Fruit fly (Drosophila melanogaster) whole organism, embryonic: ENCODE measurements around the gene NT1.

Experiments used
- Asciz ChIP-seq: fragments of 200-800 bp; sonication (Bioruptor generic); optimal IDR thresholded peaks from 2 replicates; lab custom pipeline; 2017; ENCODE audit warnings: missing biosample characterization, mild to moderate bottlenecking, missing genetic modification characterization, missing genetic modification reagents
- CG1024 ChIP-seq: fragments of 200-800 bp; sonication (Bioruptor generic); IDR thresholded peaks from 2 replicates; pipeline ENCODE4 v1.3.6; 2022; ENCODE audit warnings: missing biosample characterization, missing genetic modification characterization
- CG10543 ChIP-seq: fragments of 200-800 bp; sonication (Bioruptor generic); optimal IDR thresholded peaks from 3 replicates; lab custom pipeline; 2017; ENCODE audit warnings: missing biosample characterization, mild to moderate bottlenecking, missing genetic modification characterization, moderate library complexity
- CG10959 ChIP-seq: fragments of 200-800 bp; sonication (Bioruptor generic); IDR thresholded peaks from 2 replicates; pipeline ENCODE4 v1.3.6; 2022; ENCODE audit warnings: missing biosample characterization, missing genetic modification characterization
- CG11398 ChIP-seq: fragments of 200-800 bp; sonication (Bioruptor generic); optimal IDR thresholded peaks from 2 replicates; lab custom pipeline; 2016; ENCODE audit warnings: missing biosample characterization, missing genetic modification characterization
- CG11504 ChIP-seq: fragments of 200-800 bp; sonication (Bioruptor generic); optimal IDR thresholded peaks from 3 replicates; lab custom pipeline; 2019; ENCODE audit warnings: missing biosample characterization, mild to moderate bottlenecking, missing genetic modification characterization, moderate library complexity
- CG12155 ChIP-seq: fragments of 200-800 bp; sonication (Bioruptor generic); optimal IDR thresholded peaks from 3 replicates; lab custom pipeline; 2016; ENCODE audit warnings: missing biosample characterization, missing genetic modification characterization
- CG13424 ChIP-seq: fragments of 200-800 bp; sonication (Bioruptor generic); optimal IDR thresholded peaks from 2 replicates; lab custom pipeline; 2019; ENCODE audit warnings: missing biosample characterization, mild to moderate bottlenecking, missing genetic modification characterization, moderate library complexity
- CG13775 ChIP-seq: fragments of 200-800 bp; sonication (Bioruptor generic); optimal IDR thresholded peaks from 3 replicates; lab custom pipeline; 2017; ENCODE audit warnings: missing biosample characterization, mild to moderate bottlenecking, missing genetic modification characterization
- CG16779 ChIP-seq: fragments of 200-800 bp; sonication (Bioruptor generic); IDR thresholded peaks from 2 replicates; pipeline ENCODE4 v1.3.6; 2022; ENCODE audit warnings: missing biosample characterization, missing genetic modification characterization
- CG16863 ChIP-seq: fragments of 200-800 bp; sonication (Bioruptor generic); optimal IDR thresholded peaks from 3 replicates; lab custom pipeline; 2016; ENCODE audit warnings: missing biosample characterization, missing genetic modification characterization
- CG17568 ChIP-seq: fragments of 200-800 bp; sonication (Bioruptor generic); optimal IDR thresholded peaks from 2 replicates; lab custom pipeline; 2018; ENCODE audit warnings: missing biosample characterization, mild to moderate bottlenecking, missing genetic modification characterization, moderate library complexity
- CG17802 ChIP-seq: fragments of 200-800 bp; sonication (Bioruptor generic); optimal IDR thresholded peaks from 2 replicates; lab custom pipeline; 2018; ENCODE audit warnings: missing biosample characterization, mild to moderate bottlenecking, missing genetic modification characterization, moderate library complexity
- CG17912 ChIP-seq: fragments of 200-800 bp; sonication (Bioruptor generic); optimal IDR thresholded peaks from 2 replicates; lab custom pipeline; 2018; ENCODE audit warnings: missing biosample characterization, mild to moderate bottlenecking, missing genetic modification characterization
- CG31224 ChIP-seq: fragments of 200-800 bp; sonication (Bioruptor generic); IDR thresholded peaks from 2 replicates; pipeline ENCODE4 v1.3.6; 2022; ENCODE audit warnings: missing biosample characterization, missing genetic modification characterization
- CG3281 ChIP-seq: fragments of 200-800 bp; sonication (Bioruptor generic); optimal IDR thresholded peaks from 3 replicates; lab custom pipeline; 2017; ENCODE audit warnings: missing biosample characterization, mild to moderate bottlenecking, missing genetic modification characterization
- CG3838 ChIP-seq: fragments of 200-800 bp; sonication (Bioruptor generic); optimal IDR thresholded peaks from 3 replicates; lab custom pipeline; 2016; ENCODE audit warnings: missing biosample characterization, missing genetic modification characterization
- CG4328 ChIP-seq: fragments of 200-800 bp; sonication (Bioruptor generic); optimal IDR thresholded peaks from 3 replicates; lab custom pipeline; 2017; ENCODE audit warnings: missing biosample characterization, missing genetic modification reagents, missing genetic modification characterization
- CG7372 ChIP-seq: fragments of 200-800 bp; sonication (Bioruptor generic); IDR thresholded peaks from 2 replicates; pipeline ENCODE4 v1.3.6; 2022; ENCODE audit warnings: missing biosample characterization, missing genetic modification characterization
- CG7745 ChIP-seq: fragments of 200-800 bp; sonication (Bioruptor generic); optimal IDR thresholded peaks from 2 replicates; lab custom pipeline; 2018; ENCODE audit warnings: missing biosample characterization, mild to moderate bottlenecking, missing genetic modification characterization, moderate library complexity
- CG8924 ChIP-seq: fragments of 200-800 bp; optimal IDR thresholded peaks from 3 replicates; lab custom pipeline; 2019; ENCODE audit warnings: missing biosample characterization, mild to moderate bottlenecking, missing genetic modification characterization, moderate library complexity
- CG8944 ChIP-seq: fragments of 200-800 bp; sonication (Bioruptor generic); optimal IDR thresholded peaks from 3 replicates; lab custom pipeline; 2016; ENCODE audit warnings: missing biosample characterization, missing genetic modification characterization
- CG9817 ChIP-seq: fragments of 200-800 bp; sonication (Bioruptor generic); optimal IDR thresholded peaks from 2 replicates; lab custom pipeline; 2018; ENCODE audit warnings: missing biosample characterization, mild to moderate bottlenecking, missing genetic modification characterization, moderate library complexity
- CG9876 ChIP-seq: fragments of 200-800 bp; sonication (Bioruptor generic); optimal IDR thresholded peaks from 2 replicates; lab custom pipeline; 2016; ENCODE audit warnings: missing biosample characterization, missing genetic modification characterization
- CTCF ChIP-seq: fragments of 200-800 bp; sonication (Bioruptor generic); optimal IDR thresholded peaks from 2 replicates; lab custom pipeline; 2017; ENCODE audit warnings: missing biosample characterization, mild to moderate bottlenecking, missing genetic modification characterization, moderate library complexity
- CoRest ChIP-seq: fragments of 200-800 bp; sonication (Bioruptor generic); optimal IDR thresholded peaks from 3 replicates; lab custom pipeline; 2018; ENCODE audit warnings: missing biosample characterization, mild to moderate bottlenecking, missing genetic modification characterization, moderate library complexity
- Doc3 ChIP-seq: fragments of 200-800 bp; sonication (Bioruptor generic); IDR thresholded peaks from 3 replicates; pipeline ENCODE4 v1.3.6; 2022; ENCODE audit warnings: missing biosample characterization, missing genetic modification characterization; ENCODE audit not compliant: partially characterized antibody
- ERR ChIP-seq: fragments of 200-800 bp; sonication (Bioruptor generic); optimal IDR thresholded peaks from 2 replicates; lab custom pipeline; 2016; ENCODE audit warnings: missing biosample characterization, missing genetic modification characterization
- H2.0 ChIP-seq: fragments of 200-800 bp; sonication (Bioruptor generic); IDR thresholded peaks from 2 replicates; pipeline ENCODE4 v1.3.6; 2022; ENCODE audit warnings: missing biosample characterization, missing genetic modification characterization
- Hmr ChIP-seq: fragments of 200-800 bp; sonication (Bioruptor generic); optimal IDR thresholded peaks from 3 replicates; lab custom pipeline; 2017; ENCODE audit warnings: mild to moderate bottlenecking, missing biosample characterization, missing genetic modification reagents, missing genetic modification characterization
- Hsf ChIP-seq: fragments of 200-800 bp; sonication (Bioruptor generic); optimal IDR thresholded peaks from 3 replicates; lab custom pipeline; 2016; ENCODE audit warnings: missing biosample characterization, missing genetic modification characterization
- Pdp1 ChIP-seq, 2 experiments: fragments of 200-800 bp; sonication (Bioruptor generic); optimal IDR thresholded peaks; 3 replicates each; lab custom pipeline; 2016; ENCODE audit warnings: missing biosample characterization in 2 of 2, missing genetic modification characterization in 2 of 2, mild to moderate bottlenecking in 1 of 2, moderate library complexity in 1 of 2
- abd-A ChIP-seq: fragments of 200-800 bp; sonication (Bioruptor generic); optimal IDR thresholded peaks from 3 replicates; lab custom pipeline; 2019; ENCODE audit warnings: missing biosample characterization, mild to moderate bottlenecking, missing genetic modification characterization, moderate library complexity
- aop ChIP-seq: fragments of 200-800 bp; sonication (Bioruptor generic); IDR thresholded peaks from 2 replicates; pipeline ENCODE4 v1.3.6; 2022; ENCODE audit warnings: missing biosample characterization, missing genetic modification characterization
- bcd ChIP-seq: fragments of 200-800 bp; sonication (Bioruptor generic); optimal IDR thresholded peaks from 2 replicates; lab custom pipeline; 2017; ENCODE audit warnings: missing biosample characterization, mild to moderate bottlenecking, missing genetic modification characterization
- bigmax ChIP-seq: fragments of 200-800 bp; sonication (Bioruptor generic); optimal IDR thresholded peaks from 2 replicates; lab custom pipeline; 2018; ENCODE audit warnings: missing biosample characterization, mild to moderate bottlenecking, missing genetic modification characterization
- caup ChIP-seq: fragments of 200-800 bp; sonication (Bioruptor generic); optimal IDR thresholded peaks from 3 replicates; lab custom pipeline; 2017; ENCODE audit warnings: missing biosample characterization, mild to moderate bottlenecking, missing genetic modification characterization, moderate library complexity; ENCODE audit not compliant: severe bottlenecking
- croc ChIP-seq: fragments of 200-800 bp; sonication (Bioruptor generic); conservative IDR thresholded peaks from 3 replicates; pipeline ENCODE4 v1.3.6; 2022; ENCODE audit warnings: missing biosample characterization, missing genetic modification characterization
- dmrt99B ChIP-seq: fragments of 200-800 bp; sonication (Bioruptor generic); optimal IDR thresholded peaks from 2 replicates; lab custom pipeline; 2018; ENCODE audit warnings: missing biosample characterization, mild to moderate bottlenecking, missing genetic modification characterization, moderate library complexity
- eve ChIP-seq, 2 experiments: fragments of >200 bp; optimal IDR thresholded peaks; 2 replicates each; lab custom pipeline; 2017; ENCODE audit warnings: missing biosample characterization in 2 of 2, missing genetic modification characterization in 2 of 2
- gce ChIP-seq: fragments of 200-800 bp; sonication (Bioruptor generic); IDR thresholded peaks from 3 replicates; pipeline ENCODE4 v1.3.6; 2022; ENCODE audit warnings: missing biosample characterization, missing genetic modification characterization
- gro ChIP-seq: fragments of 200-800 bp; sonication (Bioruptor generic); optimal IDR thresholded peaks from 2 replicates; lab custom pipeline; 2016; ENCODE audit warnings: missing biosample characterization, missing genetic modification characterization
- h ChIP-seq: fragments of >200 bp; optimal IDR thresholded peaks from 2 replicates; lab custom pipeline; 2017
- oc ChIP-seq: fragments of 200-800 bp; sonication (Bioruptor generic); optimal IDR thresholded peaks from 2 replicates; lab custom pipeline; 2018; ENCODE audit warnings: missing biosample characterization, mild to moderate bottlenecking, missing genetic modification characterization, moderate library complexity
- org-1 ChIP-seq: fragments of 200-800 bp; sonication (Bioruptor generic); optimal IDR thresholded peaks from 2 replicates; lab custom pipeline; 2017; ENCODE audit warnings: missing biosample characterization, missing genetic modification characterization
- otp ChIP-seq: fragments of 200-800 bp; sonication (Bioruptor generic); IDR thresholded peaks from 3 replicates; pipeline ENCODE4, ENCODE4 v1.3.6; 2022; ENCODE audit warnings: missing biosample characterization, missing genetic modification characterization
- scrt ChIP-seq: fragments of 200-800 bp; sonication (Bioruptor generic); optimal IDR thresholded peaks from 2 replicates; lab custom pipeline; 2018; ENCODE audit warnings: missing biosample characterization, mild to moderate bottlenecking, missing genetic modification characterization, moderate library complexity
- sens ChIP-seq: fragments of 200-800 bp; sonication (Bioruptor generic); peaks from one replicate; lab custom pipeline; 2016; ENCODE audit warnings: missing biosample characterization, missing genetic modification characterization
- sisA ChIP-seq: fragments of 200-800 bp; sonication (Bioruptor generic); IDR thresholded peaks from 2 replicates; pipeline ENCODE4 v1.3.6; 2022; ENCODE audit warnings: missing biosample characterization, missing genetic modification characterization
- unpg ChIP-seq: fragments of 200-800 bp; sonication (Bioruptor generic); optimal IDR thresholded peaks from 3 replicates; lab custom pipeline; 2018; ENCODE audit warnings: missing biosample characterization, mild to moderate bottlenecking, missing genetic modification characterization, moderate library complexity

Gene NT1

DNA sequence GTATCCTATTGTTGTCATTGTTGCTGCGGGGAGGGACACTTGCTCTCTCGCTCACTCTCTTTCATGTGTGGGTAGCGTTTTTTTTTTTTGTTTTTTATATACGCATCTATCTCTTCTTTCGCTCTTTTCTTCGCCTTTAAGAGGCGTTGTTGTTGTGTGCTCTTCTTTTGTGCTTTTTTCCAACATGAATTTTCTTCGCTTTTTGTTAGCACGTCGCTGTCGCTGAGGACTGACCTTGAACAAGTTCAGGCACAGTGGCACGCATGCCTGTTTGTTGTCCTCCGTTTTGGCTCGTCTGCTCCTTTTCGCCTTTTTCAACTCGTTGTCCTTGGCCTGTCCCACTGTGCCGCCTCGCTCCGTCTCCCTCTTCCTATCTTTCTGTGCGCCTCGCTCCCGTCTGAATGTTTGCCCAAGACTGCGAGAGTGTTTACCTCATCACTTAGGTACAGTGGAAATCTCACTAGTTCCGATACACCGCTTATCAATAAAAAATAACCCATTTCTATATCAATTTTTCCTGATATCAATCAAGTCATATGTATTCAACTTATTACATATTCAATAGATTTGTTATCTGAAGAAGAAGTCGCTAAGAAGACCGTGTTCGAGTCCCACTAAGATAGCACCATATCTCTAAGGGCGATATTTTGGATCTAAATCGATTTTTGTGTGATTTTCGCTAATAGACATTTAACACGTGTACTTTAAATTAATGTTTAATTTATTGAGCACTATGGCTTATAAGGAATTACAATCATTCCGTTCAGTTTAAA lies 35.0 kb upstream of the NT1 start (continued):
- TF ChIP-seq gro (GFP tag; lab: Kevin White, UChicago): peak; percentile 13
- no peak for TF ChIP-seq CG13424 (tag; lab: Kevin White, UChicago)
- TF ChIP-seq org-1 (GFP tag; lab: Kevin White, UChicago): peak; percentile 9
- peak; percentile 49 for TF ChIP-seq CG9876 (GFP tag; lab: Kevin White, UChicago)
- TF ChIP-seq ERR: peak; percentile 91
- TF ChIP-seq sisA (GFP tag; lab: Robert Waterston, UW): peak; percentile 40; the same call in 1 of the 2 replicates
- TF ChIP-seq h (lab: Kevin White, UChicago): no peak
- TF ChIP-seq abd-A (tag; lab: Kevin White, UChicago): no peak
- peak; percentile 16 to 47 for TF ChIP-seq Pdp1 (GFP tag; optimal IDR thresholded peaks at IDR 0.05; lab: Kevin White, UChicago)
- TF ChIP-seq CG11504 (tag; lab: Kevin White, UChicago): peak; percentile 6
- TF ChIP-seq CTCF (GFP tag; lab: Kevin White, UChicago): no peak
- TF ChIP-seq CG8924: peak; percentile 40
- peak; percentile 92 for TF ChIP-seq sens (GFP tag; lab: Kevin White, UChicago)
- peak; percentile 32 for TF ChIP-seq CG12155 (GFP tag; lab: Kevin White, UChicago)
- no peak for TF ChIP-seq croc (GFP tag; lab: Robert Waterston, UW)
- peak; percentile 11 for TF ChIP-seq Hsf
- no peak for TF ChIP-seq CG7745 (tag; lab: Kevin White, UChicago)
- peak; percentile 15 for TF ChIP-seq bcd (GFP tag; lab: Kevin White, UChicago)
- TF ChIP-seq Doc3: no peak
- TF ChIP-seq Hmr (GFP tag; lab: Kevin White, UChicago): peak; percentile 23
- TF ChIP-seq bigmax (GFP tag; lab: Kevin White, UChicago): no peak
- peak; percentile 43 for TF ChIP-seq CG10543 (GFP tag; lab: Kevin White, UChicago)
- TF ChIP-seq Asciz (GFP tag; lab: Kevin White, UChicago): no peak
- peak; percentile 16 for TF ChIP-seq dmrt99B (tag; lab: Kevin White, UChicago)
- no peak for TF ChIP-seq CG3838 (GFP tag; lab: Kevin White, UChicago)
- TF ChIP-seq eve (GFP tag; optimal IDR thresholded peaks at IDR 0.05; lab: Kevin White, UChicago): peak in 1 of 2 experiments; percentile 65
- peak; percentile 13 for TF ChIP-seq CoRest (tag; lab: Kevin White, UChicago)
- no peak for TF ChIP-seq CG13775
- TF ChIP-seq unpg (GFP tag; lab: Kevin White, UChicago): no peak
- TF ChIP-seq CG17568: no peak
- no peak for TF ChIP-seq CG17912 (GFP tag; lab: Kevin White, UChicago)
- 0 out of 2 replicates have a peak, but pooled peaks have one; percentile 26 for TF ChIP-seq CG16779
- TF ChIP-seq aop: no peak
- peak; percentile 47 for TF ChIP-seq H2.0
- no peak for TF ChIP-seq gce (GFP tag; lab: Robert Waterston, UW)
- peak; percentile 46 for TF ChIP-seq caup (GFP tag; lab: Kevin White, UChicago)
- TF ChIP-seq scrt (GFP tag; lab: Kevin White, UChicago): no peak
- TF ChIP-seq CG11398 (GFP tag; lab: Kevin White, UChicago): peak; percentile 19
- no peak for TF ChIP-seq CG10959 (GFP tag; lab: Robert Waterston, UW)
- TF ChIP-seq CG3281: peak; percentile 35
- TF ChIP-seq CG8944 (GFP tag; lab: Kevin White, UChicago): no peak
- TF ChIP-seq CG7372 (GFP tag; lab: Robert Waterston, UW): no peak
- TF ChIP-seq oc: no peak
- TF ChIP-seq CG1024: peak; percentile 55; the same call in 1 of the 2 replicates
- TF ChIP-seq CG31224: peak; percentile 72
- TF ChIP-seq CG17802 (tag; lab: Kevin White, UChicago): no peak
- TF ChIP-seq CG9817 (tag; lab: Kevin White, UChicago): peak; percentile 28
- no peak for TF ChIP-seq CG4328 (GFP tag; lab: Kevin White, UChicago)
- peak; percentile 36; the same call in 1 of the 3 replicates for TF ChIP-seq otp
- peak; percentile 35 for TF ChIP-seq CG16863 (GFP tag; lab: Kevin White, UChicago)
